Worm (Caenorhabditis elegans) whole organism, young adult: ENCODE measurements around the gene lgl-1.

Experiments used
- F49E8.2 ChIP-seq: sonication (generic microtip); optimal IDR thresholded peaks from 3 replicates; lab custom pipeline; 2017; ENCODE audit warnings: missing genetic modification characterization, mild to moderate bottlenecking, missing compliant biosample characterization, antibody characterized with exemption, moderate library complexity; ENCODE audit not compliant: insufficient read depth
- athp-1 ChIP-seq: sonication (generic microtip); optimal IDR thresholded peaks from 2 replicates; lab custom pipeline; 2017; ENCODE audit warnings: mild to moderate bottlenecking, missing genetic modification characterization, missing compliant biosample characterization
- attf-5 ChIP-seq: fragments of 200-800 bp; sonication (Bioruptor generic); optimal IDR thresholded peaks from 2 replicates; lab custom pipeline; 2018; ENCODE audit warnings: mild to moderate bottlenecking, missing genetic modification characterization, missing compliant biosample characterization
- ccch-3 ChIP-seq: fragments of 200-800 bp; sonication (Bioruptor generic); optimal IDR thresholded peaks from 2 replicates; lab custom pipeline; 2018; ENCODE audit warnings: mild to moderate bottlenecking, missing genetic modification characterization, missing compliant biosample characterization
- ets-4 ChIP-seq: fragments of 200-800 bp; sonication (Bioruptor generic); optimal IDR thresholded peaks from 2 replicates; lab custom pipeline; 2018; ENCODE audit warnings: mild to moderate bottlenecking, missing genetic modification characterization, missing compliant biosample characterization
- mxl-1 ChIP-seq: sonication (generic microtip); optimal IDR thresholded peaks from 2 replicates; lab custom pipeline; 2016; ENCODE audit warnings: missing genetic modification characterization, missing compliant biosample characterization
- nfya-1 ChIP-seq: sonication (generic microtip); optimal IDR thresholded peaks from 2 replicates; lab custom pipeline; 2017; ENCODE audit warnings: antibody characterized with exemption, missing compliant biosample characterization, missing genetic modification characterization, borderline replicate concordance; ENCODE audit not compliant: insufficient read depth
- nhr-90 ChIP-seq: sonication (generic microtip); optimal IDR thresholded peaks from 2 replicates; lab custom pipeline; 2016; ENCODE audit warnings: missing genotype, mild to moderate bottlenecking, missing genetic modification characterization, missing compliant biosample characterization
- sdz-38 ChIP-seq: sonication (generic microtip); optimal IDR thresholded peaks from 2 replicates; lab custom pipeline; 2016; ENCODE audit warnings: missing genotype, missing genetic modification characterization, missing compliant biosample characterization
- unc-130 ChIP-seq: sonication (generic microtip); optimal IDR thresholded peaks from 2 replicates; lab custom pipeline; 2016; ENCODE audit warnings: missing genetic modification reagents, missing genetic modification characterization, missing compliant biosample characterization

DNA sequence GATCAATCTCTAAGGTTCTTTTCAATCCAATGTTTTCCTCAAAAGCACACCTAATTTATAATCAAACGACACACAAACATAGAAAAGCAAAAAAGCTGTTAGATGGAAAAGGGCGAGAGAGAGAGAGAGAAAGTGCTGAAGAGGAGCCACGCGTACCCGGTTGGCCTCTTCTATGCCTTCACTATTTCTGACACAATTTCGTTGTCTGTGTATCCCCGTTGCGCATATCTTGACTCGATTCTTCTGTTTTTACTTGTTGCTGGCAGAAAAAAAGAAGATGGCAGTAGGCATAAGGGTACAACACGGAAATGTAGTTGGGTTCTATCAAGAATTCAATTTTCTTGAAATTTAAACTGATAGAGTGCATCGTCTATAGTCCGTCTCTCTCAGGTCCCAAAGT, 43.4 kb downstream of the lgl-1 start:
- TF ChIP-seq F49E8.2 (tag; lab: Kevin White, UChicago), result no peak
- no peak for TF ChIP-seq unc-130 (GFP tag; lab: Kevin White, UChicago)
- no peak for TF ChIP-seq sdz-38 (tag; lab: Kevin White, UChicago)
- TF ChIP-seq ets-4 (GFP tag; lab: Kevin White, UChicago), result no peak
- no peak for TF ChIP-seq nfya-1 (tag; lab: Kevin White, UChicago)
- TF ChIP-seq ccch-3 (GFP tag; lab: Kevin White, UChicago), result no peak
- no peak for TF ChIP-seq attf-5
- TF ChIP-seq mxl-1 (tag; lab: Kevin White, UChicago), result no peak
- no peak for TF ChIP-seq athp-1 (tag; lab: Kevin White, UChicago)
- no peak for TF ChIP-seq nhr-90 (tag; lab: Kevin White, UChicago)
